Worm (Caenorhabditis elegans) whole organism, L3 larva: ENCODE data around the gene F42C5.3.
"Not testable (repeated sequence)": the region's sequence is repeated elsewhere in the genome, so short reads cannot be mapped to it uniquely, and the experiment has no call there.

ENCODE experiments used
- ZK546.5 ChIP-seq: sonication (generic microtip); optimal IDR thresholded peaks from 2 replicates; lab custom pipeline; 2017; ENCODE audit warnings: missing biosample characterization, missing genetic modification characterization
- ceh-16 ChIP-seq: sonication (generic microtip); optimal IDR thresholded peaks from 2 replicates; lab custom pipeline; 2017; ENCODE audit warnings: missing biosample characterization, missing genetic modification characterization
- ceh-9 ChIP-seq: sonication (generic microtip); optimal IDR thresholded peaks from 2 replicates; lab custom pipeline; 2018; ENCODE audit warnings: missing biosample characterization, missing genetic modification characterization
- daf-12 ChIP-seq: fragments of 150-350 bp; optimal IDR thresholded peaks from 2 replicates; lab custom pipeline; 2014; ENCODE audit warnings: missing biosample characterization, missing genetic modification reagents, missing genetic modification characterization
- egl-27 ChIP-seq: sonication (generic microtip); optimal IDR thresholded peaks from 4 replicates; lab custom pipeline; 2017; ENCODE audit warnings: missing biosample characterization, missing genetic modification reagents, missing genetic modification characterization
- egl-5 ChIP-seq: fragments of 150-350 bp; optimal IDR thresholded peaks from 2 replicates; lab custom pipeline; 2017; ENCODE audit warnings: missing biosample characterization, missing genetic modification reagents, missing genetic modification characterization, inconsistent platforms
- elt-1 ChIP-seq: fragments of 150-350 bp; optimal IDR thresholded peaks from 2 replicates; lab custom pipeline; 2014; ENCODE audit warnings: missing biosample characterization, missing genetic modification characterization
- elt-2 ChIP-seq: sonication (generic microtip); optimal IDR thresholded peaks from 2 replicates; lab custom pipeline; 2016; ENCODE audit warnings: missing genetic modification reagents, mild to moderate bottlenecking, missing genetic modification characterization, missing compliant biosample characterization
- eor-1 ChIP-seq, 2 experiments: fragments of 150-350 bp; optimal IDR thresholded peaks; 2 replicates each; lab custom pipeline; 2014 to 2018; ENCODE audit warnings: missing biosample characterization in 2 of 2, missing genetic modification characterization in 2 of 2
- fkh-10 ChIP-seq: sonication (generic microtip); optimal IDR thresholded peaks from 2 replicates; lab custom pipeline; 2017; ENCODE audit warnings: missing biosample characterization, missing genetic modification reagents, missing genetic modification characterization
- jun-1 ChIP-seq: fragments of 150-350 bp; optimal IDR thresholded peaks from 2 replicates; lab custom pipeline; 2014; ENCODE audit warnings: missing biosample characterization, missing genetic modification reagents, missing genetic modification characterization
- lin-15B ChIP-seq: fragments of 150-350 bp; optimal IDR thresholded peaks from 2 replicates; lab custom pipeline; 2014; ENCODE audit warnings: missing biosample characterization, missing genetic modification characterization
- lin-39 ChIP-seq: fragments of 150-350 bp; optimal IDR thresholded peaks from 2 replicates; lab custom pipeline; 2018; ENCODE audit warnings: missing biosample characterization, missing genetic modification reagents, missing genetic modification characterization
- mml-1 ChIP-seq: fragments of 150-350 bp; sonication (generic microtip); optimal IDR thresholded peaks from 3 replicates; lab custom pipeline; 2014; ENCODE audit warnings: missing biosample characterization, missing genetic modification characterization
- nfya-1 ChIP-seq: sonication (generic microtip); optimal IDR thresholded peaks from 2 replicates; lab custom pipeline; 2017; ENCODE audit warnings: missing genetic modification characterization, mild to moderate bottlenecking, missing compliant biosample characterization, antibody characterized with exemption, moderate library complexity; ENCODE audit not compliant: insufficient read depth
- nhr-11 ChIP-seq: fragments of 150-350 bp; optimal IDR thresholded peaks from 2 replicates; lab custom pipeline; 2014; ENCODE audit warnings: missing biosample characterization, missing genetic modification characterization
- nhr-12 ChIP-seq: fragments of 150-350 bp; optimal IDR thresholded peaks from 2 replicates; lab custom pipeline; 2014; ENCODE audit warnings: missing biosample characterization, missing genetic modification characterization
- nhr-25 ChIP-seq: sonication (generic microtip); optimal IDR thresholded peaks from 2 replicates; lab custom pipeline; 2017; ENCODE audit warnings: missing biosample characterization, missing genetic modification characterization
- nhr-28 ChIP-seq: fragments of 150-350 bp; optimal IDR thresholded peaks from 2 replicates; lab custom pipeline; 2014; ENCODE audit warnings: missing biosample characterization, missing genetic modification characterization
- nhr-43 ChIP-seq: sonication (generic microtip); optimal IDR thresholded peaks from 2 replicates; lab custom pipeline; 2016; ENCODE audit warnings: mild to moderate bottlenecking, missing genetic modification characterization, missing compliant biosample characterization; ENCODE audit not compliant: poor library complexity, severe bottlenecking
- nhr-67 ChIP-seq: fragments of 150-350 bp; optimal IDR thresholded peaks from 2 replicates; lab custom pipeline; 2014; ENCODE audit warnings: missing biosample characterization, missing genetic modification characterization
- nhr-76 ChIP-seq: fragments of 150-350 bp; sonication (generic microtip); optimal IDR thresholded peaks from 5 replicates; lab custom pipeline; 2014; ENCODE audit warnings: missing biosample characterization, missing genetic modification characterization
- nhr-77 ChIP-seq: fragments of 150-350 bp; optimal IDR thresholded peaks from 2 replicates; lab custom pipeline; 2014; ENCODE audit warnings: missing biosample characterization, missing genetic modification characterization
- pha-4 ChIP-seq: fragments of 150-350 bp; optimal IDR thresholded peaks from 2 replicates; lab custom pipeline; 2014; ENCODE audit warnings: missing biosample characterization, missing genetic modification reagents, missing genetic modification characterization
- pqm-1 ChIP-seq: fragments of 150-350 bp; optimal IDR thresholded peaks from 2 replicates; lab custom pipeline; 2017; ENCODE audit warnings: missing biosample characterization, missing genetic modification characterization, inconsistent platforms
- sea-2 ChIP-seq: fragments of 150-350 bp; sonication (generic microtip); optimal IDR thresholded peaks from 4 replicates; lab custom pipeline; 2014; ENCODE audit warnings: missing biosample characterization, missing genetic modification reagents, missing genetic modification characterization
- skn-1 ChIP-seq: fragments of 150-350 bp; optimal IDR thresholded peaks from 2 replicates; lab custom pipeline; 2014; ENCODE audit warnings: missing biosample characterization, missing genetic modification characterization
- snpc-4 ChIP-seq: fragments of 150-350 bp; optimal IDR thresholded peaks from 2 replicates; lab custom pipeline; 2014; ENCODE audit warnings: missing biosample characterization, missing genetic modification characterization
- tbx-2 ChIP-seq: sonication (generic microtip); optimal IDR thresholded peaks from 2 replicates; lab custom pipeline; 2016; ENCODE audit warnings: mild to moderate bottlenecking, missing genetic modification characterization, missing compliant biosample characterization
- unc-62 ChIP-seq: fragments of 150-350 bp; sonication (generic microtip); optimal IDR thresholded peaks from 4 replicates; lab custom pipeline; 2014; ENCODE audit warnings: missing biosample characterization, missing genetic modification reagents, missing genetic modification characterization
- ztf-11 ChIP-seq: fragments of 150-350 bp; optimal IDR thresholded peaks from 2 replicates; lab custom pipeline; 2014; ENCODE audit warnings: missing biosample characterization, missing genetic modification characterization

F42C5.3 gene

ce11 chrIV:7247243-7247642, 40.1 kb downstream of the F42C5.3 start, which contains the start of gene D2024.1:
D2024.1 (plus strand) TSS chrIV:7247543.
- TF ChIP-seq skn-1; ceh-16 (tag; lab: Kevin White, UChicago); unc-62 (GFP tag; lab: Kevin White, UChicago): not testable (repeated sequence)

DNA sequence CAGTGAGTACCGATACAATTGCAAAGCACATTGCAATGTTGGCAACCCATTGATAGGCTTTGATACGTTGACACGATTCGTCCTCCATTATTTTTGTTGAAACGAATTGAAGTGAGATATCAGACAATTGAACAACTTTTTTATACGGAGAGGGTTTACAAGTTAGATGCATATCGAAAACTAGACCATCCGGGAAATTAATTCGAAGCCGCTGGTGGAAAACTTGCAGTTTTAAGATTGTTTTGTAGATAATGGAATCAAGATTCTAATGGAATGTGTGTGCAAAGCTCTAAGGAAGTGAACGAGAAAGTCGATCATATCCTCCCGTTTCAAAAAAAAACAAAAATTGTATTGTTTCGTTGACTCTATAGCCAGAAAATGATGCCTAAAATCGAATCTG, 40.8 kb downstream of the F42C5.3 start, which contains the start of gene col-114:
Gene col-114, minus strand, starts transcription at position 101 of the 400 bp plus-strand sequence.
- no peak for TF ChIP-seq elt-1 (tag; lab: Kevin White, UChicago)
- no peak for TF ChIP-seq mml-1

- TF ChIP-seq nhr-12 (no peak), eor-1 (tag; optimal IDR thresholded peaks at IDR 0.05; lab: Kevin White, UChicago) (no peak), egl-5 (no peak), ztf-11 (tag; lab: Kevin White, UChicago) (no peak), pqm-1 (no peak), jun-1 (no peak), nhr-67 (tag; lab: Kevin White, UChicago) (no peak), fkh-10 (GFP tag; lab: Kevin White, UChicago) (no peak), unc-62 (GFP tag; lab: Kevin White, UChicago) (no peak), ceh-9 (tag; lab: Kevin White, UChicago) (no peak), sea-2 (no peak), daf-12 (tag; lab: Kevin White, UChicago) (no peak), tbx-2 (no peak), snpc-4 (tag; lab: Kevin White, UChicago) (no peak), nhr-76 (no peak), egl-27 (tag; lab: Kevin White, UChicago) (no peak)
Observed at ce11 chrIV:7245592-7245991, 41.8 kb downstream of the F42C5.3 start.

DNA sequence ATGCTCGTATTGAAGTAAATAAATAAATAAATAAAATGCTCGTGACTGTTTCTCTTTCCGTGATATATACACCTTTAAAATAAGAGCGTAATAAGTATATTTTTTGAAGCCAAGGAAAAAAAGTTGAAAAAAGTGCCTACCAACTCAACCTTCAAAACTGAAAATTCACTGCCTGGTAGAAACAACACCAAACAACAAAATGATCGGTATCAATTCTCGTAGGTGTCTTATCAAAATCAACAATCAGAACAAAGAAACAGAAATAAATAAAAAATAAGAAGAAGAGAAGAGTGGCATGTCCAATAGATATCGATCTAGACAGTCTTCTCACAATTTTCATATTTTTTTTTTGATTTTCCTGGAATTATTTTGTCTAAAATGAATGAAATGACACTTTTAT, 43.5 kb downstream of the F42C5.3 start, which contains the start of gene afmd-1:
Gene afmd-1, plus strand, starts transcription at position 316 of the 400 bp plus-strand sequence.
- TF ChIP-seq nhr-76 (peak; percentile 88), nhr-43 (tag; lab: Kevin White, UChicago) (no peak)

ce11 chrIV:7242220-7242789, 45.1 kb downstream of the F42C5.3 start, which contains the start of gene gstk-2:
gstk-2 (minus strand) TSS chrIV:7242270.
- no peak for TF ChIP-seq ztf-11 (tag; lab: Kevin White, UChicago)
- TF ChIP-seq egl-5, result peak; percentile 2
- TF ChIP-seq nfya-1, result peak; percentile 45
- no peak for TF ChIP-seq nhr-77 (tag; lab: Kevin White, UChicago)
- TF ChIP-seq lin-15B, result no peak
- TF ChIP-seq nhr-28 (tag; lab: Kevin White, UChicago), result no peak
- TF ChIP-seq pha-4 (tag; lab: Kevin White, UChicago), result peak; percentile 90
- TF ChIP-seq ZK546.5 (tag; lab: Kevin White, UChicago), result no peak
- TF ChIP-seq lin-39, result peak; percentile 5

DNA sequence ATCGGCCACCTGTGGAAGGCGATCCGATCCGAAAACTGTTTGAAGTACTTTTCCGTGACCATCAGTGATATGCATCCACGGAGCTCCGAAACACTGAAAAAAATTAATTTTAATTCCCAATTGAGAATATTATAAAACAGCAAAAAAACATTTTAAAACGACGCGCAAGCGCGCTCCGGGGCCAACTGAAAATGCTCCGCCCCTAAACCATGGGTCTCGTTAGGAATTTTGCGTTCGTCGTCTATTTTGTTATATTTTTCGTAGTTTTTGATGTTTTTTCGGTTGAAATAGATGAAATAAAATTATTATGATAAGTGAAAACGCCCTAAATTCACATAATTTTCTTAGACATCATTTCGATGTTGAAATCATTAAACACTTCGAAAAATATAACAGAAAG, 46.8 kb downstream of the F42C5.3 start:
- TF ChIP-seq unc-62 (GFP tag; lab: Kevin White, UChicago), result peak; percentile 48
- TF ChIP-seq nhr-25 (tag; lab: Kevin White, UChicago), result no peak

ce11 chrIV:7237668-7238214, 49.6 kb downstream of the F42C5.3 start, which contains the start of gene elo-3:
elo-3 (plus strand) TSS chrIV:7237718.
- TF ChIP-seq nhr-11 (no peak), pqm-1 (peak; percentile 51), elt-2 (tag; lab: Kevin White, UChicago) (peak; percentile 63), pha-4 (tag; lab: Kevin White, UChicago) (peak; percentile 9)
